Fruit fly (Drosophila melanogaster) whole organism, embryonic: ENCODE measurements around the gene nAChRalpha7.
A peak's percentile ranks its signal among the peaks of the same experiment; 100 is the strongest.

Experiments used
- Atf6 ChIP-seq: fragments of 200-800 bp; sonication (Bioruptor generic); IDR thresholded peaks from 2 replicates; pipeline ENCODE4 v1.3.6; 2022; ENCODE audit warnings: missing biosample characterization, missing genetic modification characterization
- Bgb ChIP-seq: fragments of 200-800 bp; sonication (Bioruptor generic); IDR thresholded peaks from 2 replicates; pipeline ENCODE4 v1.3.6; 2022; ENCODE audit warnings: missing biosample characterization, missing genetic modification characterization; ENCODE audit not compliant: partially characterized antibody
- C15 ChIP-seq: fragments of 200-800 bp; sonication (Bioruptor generic); IDR thresholded peaks from 3 replicates; pipeline ENCODE4 v1.3.6; 2022; ENCODE audit warnings: missing biosample characterization, missing genetic modification characterization
- CG10147 ChIP-seq: fragments of 200-800 bp; sonication (Bioruptor generic); optimal IDR thresholded peaks from 2 replicates; lab custom pipeline; 2019; ENCODE audit warnings: missing biosample characterization, mild to moderate bottlenecking, missing genetic modification characterization, moderate library complexity
- CG10462 ChIP-seq: fragments of 200-800 bp; sonication (Bioruptor generic); optimal IDR thresholded peaks from 2 replicates; lab custom pipeline; 2016; ENCODE audit warnings: missing biosample characterization, missing genetic modification characterization
- CG11093 ChIP-seq: fragments of 200-800 bp; sonication (Bioruptor generic); IDR thresholded peaks from 3 replicates; pipeline ENCODE4 v1.3.6; 2022; ENCODE audit warnings: missing biosample characterization, missing genetic modification characterization
- CG14050 ChIP-seq: fragments of 200-800 bp; sonication (Bioruptor generic); IDR thresholded peaks from 3 replicates; pipeline ENCODE4 v1.3.6; 2022; ENCODE audit warnings: missing biosample characterization, missing genetic modification characterization
- CG14441 ChIP-seq: fragments of 200-800 bp; sonication (Bioruptor generic); IDR thresholded peaks from 2 replicates; pipeline ENCODE4 v1.3.6; 2022; ENCODE audit warnings: missing biosample characterization, missing genetic modification characterization
- CG17912 ChIP-seq: fragments of 200-800 bp; sonication (Bioruptor generic); optimal IDR thresholded peaks from 2 replicates; lab custom pipeline; 2018; ENCODE audit warnings: missing biosample characterization, mild to moderate bottlenecking, missing genetic modification characterization
- CG1832 ChIP-seq: fragments of 200-800 bp; sonication (Bioruptor generic); optimal IDR thresholded peaks from 2 replicates; lab custom pipeline; 2017; ENCODE audit warnings: missing biosample characterization, mild to moderate bottlenecking, missing genetic modification characterization, inconsistent platforms
- CG18619 ChIP-seq: fragments of 200-800 bp; sonication (Bioruptor generic); optimal IDR thresholded peaks from 3 replicates; lab custom pipeline; 2017; ENCODE audit warnings: missing biosample characterization, mild to moderate bottlenecking, missing genetic modification characterization
- CG2129 ChIP-seq: fragments of 200-800 bp; sonication (Bioruptor generic); IDR thresholded peaks from 2 replicates; pipeline ENCODE4 v1.3.6; 2022; ENCODE audit warnings: missing biosample characterization, missing genetic modification characterization; ENCODE audit not compliant: partially characterized antibody
- CG2678 ChIP-seq: fragments of 200-800 bp; sonication (Bioruptor generic); optimal IDR thresholded peaks from 3 replicates; lab custom pipeline; 2019; ENCODE audit warnings: missing biosample characterization, mild to moderate bottlenecking, missing genetic modification characterization, moderate library complexity
- CG3065 ChIP-seq: fragments of 200-800 bp; sonication (Bioruptor generic); optimal IDR thresholded peaks from 2 replicates; lab custom pipeline; 2016; ENCODE audit warnings: missing biosample characterization, missing genetic modification characterization
- CG32532 ChIP-seq: fragments of 200-800 bp; sonication (Bioruptor generic); IDR thresholded peaks from 2 replicates; pipeline ENCODE4 v1.3.6; 2022; ENCODE audit warnings: missing biosample characterization, missing genetic modification characterization
- CG3407 ChIP-seq: fragments of 200-800 bp; sonication (Bioruptor generic); optimal IDR thresholded peaks from 2 replicates; lab custom pipeline; 2018; ENCODE audit warnings: missing biosample characterization, mild to moderate bottlenecking, missing genetic modification characterization
- CG3995 ChIP-seq: fragments of 200-800 bp; sonication (Bioruptor generic); optimal IDR thresholded peaks from 3 replicates; lab custom pipeline; 2016; ENCODE audit warnings: missing biosample characterization, missing genetic modification characterization
- CG6854 ChIP-seq: fragments of 200-800 bp; sonication (Bioruptor generic); optimal IDR thresholded peaks from 3 replicates; lab custom pipeline; 2017; ENCODE audit warnings: missing biosample characterization, mild to moderate bottlenecking, missing genetic modification characterization
- CG9797 ChIP-seq: fragments of 200-800 bp; sonication (Bioruptor generic); optimal IDR thresholded peaks from 3 replicates; lab custom pipeline; 2018; ENCODE audit warnings: missing biosample characterization, mild to moderate bottlenecking, missing genetic modification characterization
- CG9817 ChIP-seq: fragments of 200-800 bp; sonication (Bioruptor generic); optimal IDR thresholded peaks from 2 replicates; lab custom pipeline; 2018; ENCODE audit warnings: missing biosample characterization, mild to moderate bottlenecking, missing genetic modification characterization, moderate library complexity
- CoRest ChIP-seq: fragments of 200-800 bp; sonication (Bioruptor generic); optimal IDR thresholded peaks from 3 replicates; lab custom pipeline; 2018; ENCODE audit warnings: missing biosample characterization, mild to moderate bottlenecking, missing genetic modification characterization, moderate library complexity
- D19A ChIP-seq: fragments of 200-800 bp; optimal IDR thresholded peaks from 3 replicates; lab custom pipeline; 2019; ENCODE audit warnings: missing biosample characterization, mild to moderate bottlenecking, missing genetic modification characterization, moderate library complexity
- E2f1 ChIP-seq: fragments of 200-800 bp; sonication (Bioruptor generic); IDR thresholded peaks from 2 replicates; pipeline ENCODE4 v1.3.6; 2022; ENCODE audit warnings: missing biosample characterization, missing genetic modification characterization
- Fer2 ChIP-seq: fragments of 200-800 bp; sonication (Bioruptor generic); optimal IDR thresholded peaks from 2 replicates; lab custom pipeline; 2018; ENCODE audit warnings: missing biosample characterization, mild to moderate bottlenecking, missing genetic modification characterization, moderate library complexity
- MESR4 ChIP-seq: fragments of 200-800 bp; sonication (Bioruptor generic); optimal IDR thresholded peaks from 2 replicates; lab custom pipeline; 2018; ENCODE audit warnings: missing biosample characterization, mild to moderate bottlenecking, missing genetic modification characterization, moderate library complexity
- MTF-1 ChIP-seq: fragments of 200-800 bp; sonication (Bioruptor generic); optimal IDR thresholded peaks from 2 replicates; lab custom pipeline; 2018; ENCODE audit warnings: missing biosample characterization, mild to moderate bottlenecking, missing genetic modification characterization, borderline replicate concordance
- Meics ChIP-seq: fragments of 200-800 bp; sonication (Bioruptor generic); optimal IDR thresholded peaks from 2 replicates; lab custom pipeline; 2017; ENCODE audit warnings: missing biosample characterization, mild to moderate bottlenecking, missing genetic modification characterization
- Mrtf ChIP-seq: fragments of 200-800 bp; sonication (Bioruptor generic); IDR thresholded peaks from 3 replicates; pipeline ENCODE4 v1.3.6; 2022; ENCODE audit warnings: missing biosample characterization, missing genetic modification characterization
- NC2α ChIP-seq: fragments of 200-800 bp; sonication (Bioruptor generic); optimal IDR thresholded peaks from 2 replicates; lab custom pipeline; 2016; ENCODE audit warnings: missing biosample characterization, missing genetic modification characterization
- Neu2 ChIP-seq: fragments of 200-800 bp; sonication (Bioruptor generic); optimal IDR thresholded peaks from 3 replicates; lab custom pipeline; 2016; ENCODE audit warnings: missing biosample characterization, missing genetic modification characterization, borderline replicate concordance
- Optix ChIP-seq: fragments of 200-800 bp; sonication (Bioruptor generic); IDR thresholded peaks from 3 replicates; pipeline ENCODE4 v1.3.6; 2022; ENCODE audit warnings: missing biosample characterization, missing genetic modification characterization
- Rfx ChIP-seq: fragments of 200-800 bp; sonication (Bioruptor generic); IDR thresholded peaks from 2 replicates; pipeline ENCODE4 v1.3.6; 2022; ENCODE audit warnings: missing biosample characterization, missing genetic modification characterization
- Six4 ChIP-seq: fragments of 200-800 bp; sonication (Bioruptor generic); optimal IDR thresholded peaks from 2 replicates; lab custom pipeline; 2016; ENCODE audit warnings: missing biosample characterization, missing genetic modification characterization
- Xbp1 ChIP-seq: fragments of 200-800 bp; sonication (Bioruptor generic); optimal IDR thresholded peaks from 3 replicates; lab custom pipeline; 2016; ENCODE audit warnings: missing biosample characterization, mild to moderate bottlenecking, missing genetic modification characterization
- ash1 ChIP-seq: fragments of 200-800 bp; sonication (Bioruptor generic); optimal IDR thresholded peaks from 2 replicates; lab custom pipeline; 2018; ENCODE audit warnings: missing biosample characterization, mild to moderate bottlenecking, missing genetic modification characterization
- bowl ChIP-seq: fragments of 200-800 bp; sonication (Bioruptor generic); IDR thresholded peaks from 2 replicates; pipeline ENCODE4 v1.3.6; 2022; ENCODE audit warnings: missing biosample characterization, missing genetic modification characterization
- cas ChIP-seq: fragments of 200-800 bp; sonication (Bioruptor generic); IDR thresholded peaks from 2 replicates; pipeline ENCODE4 v1.3.6; 2022; ENCODE audit warnings: missing biosample characterization, missing genetic modification characterization
- caup ChIP-seq: fragments of 200-800 bp; sonication (Bioruptor generic); optimal IDR thresholded peaks from 3 replicates; lab custom pipeline; 2017; ENCODE audit warnings: missing biosample characterization, mild to moderate bottlenecking, missing genetic modification characterization, moderate library complexity; ENCODE audit not compliant: severe bottlenecking
- en ChIP-seq: fragments of 200-800 bp; sonication (Bioruptor generic); optimal IDR thresholded peaks from 2 replicates; lab custom pipeline; 2016; ENCODE audit warnings: missing biosample characterization, missing genetic modification characterization
- fd64A ChIP-seq: fragments of 200-800 bp; sonication (Bioruptor generic); optimal IDR thresholded peaks from 3 replicates; lab custom pipeline; 2018; ENCODE audit warnings: missing biosample characterization, mild to moderate bottlenecking, missing genetic modification characterization
- inv ChIP-seq: fragments of 200-800 bp; sonication (Bioruptor generic); IDR thresholded peaks from 2 replicates; pipeline ENCODE4 v1.3.6; 2022; ENCODE audit warnings: missing biosample characterization, missing genetic modification characterization; ENCODE audit not compliant: partially characterized antibody
- lola ChIP-seq, 3 experiments: fragments of >200 bp in 2 of 3; fragments of 200-800 bp in 1 of 3; sonication (Bioruptor generic) in 1 of 3; optimal IDR thresholded peaks; 2 replicates each; lab custom pipeline; 2017 to 2019; ENCODE audit warnings: missing biosample characterization in 3 of 3, missing genetic modification characterization in 3 of 3, mild to moderate bottlenecking in 1 of 3, moderate library complexity in 1 of 3
- mirr ChIP-seq: fragments of 200-800 bp; sonication (Bioruptor generic); optimal IDR thresholded peaks from 3 replicates; lab custom pipeline; 2018; ENCODE audit warnings: missing biosample characterization, mild to moderate bottlenecking, missing genetic modification characterization
- pan ChIP-seq, 4 experiments: fragments of >200 bp in 3 of 4; fragments of 200-800 bp in 1 of 4; sonication (Bioruptor generic) in 1 of 4; optimal IDR thresholded peaks in 3 of 4; IDR thresholded peaks in 1 of 4; 2 replicates each; pipeline versions ENCODE4 v1.3.6 to Lab custom; 2017 to 2022; ENCODE audit warnings: missing biosample characterization in 2 of 4, missing genetic modification characterization in 2 of 4, mixed read lengths in 1 of 4
- peb ChIP-seq: fragments of 200-800 bp; sonication (Bioruptor generic); IDR thresholded peaks from 2 replicates; pipeline ENCODE4 v1.3.6; 2022; ENCODE audit warnings: missing biosample characterization, missing genetic modification characterization
- row ChIP-seq: fragments of 200-800 bp; sonication (Bioruptor generic); IDR thresholded peaks from 3 replicates; pipeline ENCODE4 v1.3.6; 2022; ENCODE audit warnings: missing biosample characterization, missing genetic modification characterization
- scrt ChIP-seq: fragments of 200-800 bp; sonication (Bioruptor generic); optimal IDR thresholded peaks from 2 replicates; lab custom pipeline; 2018; ENCODE audit warnings: missing biosample characterization, mild to moderate bottlenecking, missing genetic modification characterization, moderate library complexity
- toy ChIP-seq: fragments of 200-800 bp; sonication (Bioruptor generic); IDR thresholded peaks from 2 replicates; pipeline ENCODE4 v1.3.6; 2022; ENCODE audit warnings: missing biosample characterization, missing genetic modification characterization
- wek ChIP-seq: fragments of 200-800 bp; sonication (Bioruptor generic); optimal IDR thresholded peaks from 3 replicates; lab custom pipeline; 2018; ENCODE audit warnings: missing biosample characterization, mild to moderate bottlenecking, missing genetic modification characterization, moderate library complexity
- zen2 ChIP-seq: fragments of 200-800 bp; sonication (Bioruptor generic); IDR thresholded peaks from 3 replicates; pipeline ENCODE4 v1.3.6; 2022; ENCODE audit warnings: missing biosample characterization, missing genetic modification characterization; ENCODE audit not compliant: partially characterized antibody

nAChRalpha7 gene

dm6 chrX:19306531-19306930 is 41.7 kb downstream of the nAChRalpha7 start (continued):
- TF ChIP-seq bowl (GFP tag; lab: Robert Waterston, UW) (no peak), inv (GFP tag; lab: Robert Waterston, UW) (no peak), CG10462 (GFP tag; lab: Kevin White, UChicago) (no peak), Rfx (GFP tag; lab: Robert Waterston, UW) (0 out of 2 replicates have a peak, but pooled peaks have one; percentile 25), MTF-1 (no peak), Optix (GFP tag; lab: Robert Waterston, UW) (no peak), CG14441 (no peak), CG1832 (GFP tag; lab: Kevin White, UChicago) (no peak), CG9797 (GFP tag; lab: Kevin White, UChicago) (no peak), toy (no peak), mirr (GFP tag; lab: Kevin White, UChicago) (peak; percentile 63), MESR4 (GFP tag; lab: Kevin White, UChicago) (no peak), en (GFP tag; lab: Kevin White, UChicago) (no peak), CG18619 (GFP tag; lab: Kevin White, UChicago) (peak; percentile 27), CG3995 (GFP tag; lab: Kevin White, UChicago) (no peak), Xbp1 (GFP tag; lab: Kevin White, UChicago) (no peak), zen2 (GFP tag; lab: Robert Waterston, UW) (no peak), wek (GFP tag; lab: Kevin White, UChicago) (no peak), CG2678 (tag; lab: Kevin White, UChicago) (peak; percentile 67), Bgb (GFP tag; lab: Robert Waterston, UW) (no peak), Fer2 (tag; lab: Kevin White, UChicago) (peak; percentile 31), Mrtf (GFP tag; lab: Robert Waterston, UW) (no peak), CG10147 (GFP tag; lab: Kevin White, UChicago) (no peak), caup (GFP tag; lab: Kevin White, UChicago) (peak; percentile 32), D19A (tag; lab: Kevin White, UChicago) (no peak), scrt (GFP tag; lab: Kevin White, UChicago) (peak; percentile 19), CG14050 (no peak), row (no peak), E2f1 (GFP tag; lab: Robert Waterston, UW) (no peak), lola (GFP tag; optimal IDR thresholded peaks at IDR 0.05; lab: Kevin White, UChicago) (no peak), Neu2 (GFP tag; lab: Kevin White, UChicago) (no peak), Meics (peak; percentile 24), pan (optimal IDR thresholded peaks at IDR 0.05; lab: Kevin White, UChicago) (no peak), pan (GFP tag; optimal IDR thresholded peaks at IDR 0.05 in 1 of 2, IDR thresholded peaks at IDR 0.05 in 1 of 2) (no peak), CG9817 (tag; lab: Kevin White, UChicago) (peak; percentile 9), fd64A (GFP tag; lab: Kevin White, UChicago) (peak; percentile 6), CG11093 (GFP tag; lab: Robert Waterston, UW) (no peak), peb (no peak), CG6854 (no peak), Atf6 (GFP tag; lab: Robert Waterston, UW) (peak; percentile 24; the same call in 1 of the 2 replicates), CG3407 (GFP tag; lab: Kevin White, UChicago) (no peak), CoRest (tag; lab: Kevin White, UChicago) (peak; percentile 10), CG32532 (no peak), NC2α (GFP tag; lab: Kevin White, UChicago) (no peak), CG17912 (GFP tag; lab: Kevin White, UChicago) (peak; percentile 36), cas (GFP tag; lab: Robert Waterston, UW) (no peak), ash1 (peak; percentile 13), CG2129 (no peak), C15 (GFP tag; lab: Robert Waterston, UW) (no peak), Six4 (GFP tag; lab: Kevin White, UChicago) (no peak), CG3065 (GFP tag; lab: Kevin White, UChicago) (no peak)
